Fruit fly (Drosophila melanogaster): Measurements from ENCODE around the gene GstD11.

GstD11 gene

dm6 chr3R:12371671-12372070 lies 11.5 kb upstream of the GstD11 start, which contains the start of gene GstD2:
TSS of gene GstD2 (plus strand) at chr3R:12371971.
- TF ChIP-seq Eip78C (GFP tag) (peak; percentile 7), CG4318 (GFP tag; optimal IDR thresholded peaks at IDR 0.05) (no peak)

dm6 chr3R:12372800-12373199 lies 10.3 kb upstream of the GstD11 start, which contains the start of gene GstD3:
TSS of gene GstD3 (plus strand) at chr3R:12373068.
- TF ChIP-seq spab (GFP tag; optimal IDR thresholded peaks at IDR 0.05) (no peak), Eip78C (GFP tag) (peak; percentile 4), svp (GFP tag) (peak; percentile 60), Met (GFP tag; optimal IDR thresholded peaks at IDR 0.05) (no peak), dsx (GFP tag; optimal IDR thresholded peaks at IDR 0.05; ENCODE audit: poor library complexity, severe bottlenecking) (no peak), Smox (GFP tag; optimal IDR thresholded peaks at IDR 0.05) (no peak), CG3032 (tag; optimal IDR thresholded peaks at IDR 0.05) (no peak), ss (GFP tag; optimal IDR thresholded peaks at IDR 0.05) (no peak), CG10669 (GFP tag; optimal IDR thresholded peaks at IDR 0.05) (no peak)

dm6 chr3R:12373800-12374199 lies 9.3 kb upstream of the GstD11 start, which contains the start of gene GstD4:
TSS of gene GstD4 (plus strand) at chr3R:12374100.
- TF ChIP-seq CG4318 (GFP tag; optimal IDR thresholded peaks at IDR 0.05) (no peak), CG10631 (GFP tag; optimal IDR thresholded peaks at IDR 0.05) (no peak), CG6276 (GFP tag; optimal IDR thresholded peaks at IDR 0.05) (no peak), CG11762 (GFP tag; optimal IDR thresholded peaks at IDR 0.05; ENCODE audit: insufficient read depth) (no peak), CG3032 (tag; optimal IDR thresholded peaks at IDR 0.05) (no peak), Eip93F (GFP tag; optimal IDR thresholded peaks at IDR 0.05) (no peak), CG7368 (GFP tag; optimal IDR thresholded peaks at IDR 0.05) (no peak)

dm6 chr3R:12375258-12375783 lies 7.8 kb upstream of the GstD11 start, which contains the start of gene GstD5:
TSS of gene GstD5 (plus strand) at chr3R:12375733.
- no peak for TF ChIP-seq CG3919 (GFP tag; optimal IDR thresholded peaks at IDR 0.05)
- peak; percentile 23 for TF ChIP-seq fkh (GFP tag; optimal IDR thresholded peaks at IDR 0.05)
- TF ChIP-seq Eip78C (GFP tag) = peak; percentile 6
- TF ChIP-seq CG11294 (GFP tag; IDR thresholded peaks at IDR 0.05) = no peak

dm6 chr3R:12376828-12377227 lies 6.3 kb upstream of the GstD11 start, which contains the start of gene GstD6:
TSS of gene GstD6 (plus strand) at chr3R:12377128.
- TF ChIP-seq CG6276 (GFP tag; optimal IDR thresholded peaks at IDR 0.05) (no peak), Eip78C (GFP tag) (no peak), CG10631 (GFP tag; optimal IDR thresholded peaks at IDR 0.05) (no peak), spab (GFP tag; optimal IDR thresholded peaks at IDR 0.05) (no peak), Ets96B (tag; optimal IDR thresholded peaks at IDR 0.05) (no peak), CG3032 (tag; optimal IDR thresholded peaks at IDR 0.05) (no peak), CG11762 (GFP tag; optimal IDR thresholded peaks at IDR 0.05; ENCODE audit: insufficient read depth) (no peak)

dm6 chr3R:12378200-12378599 lies 4.9 kb upstream of the GstD11 start, which contains the start of gene GstD7:
TSS of gene GstD7 (plus strand) at chr3R:12378500.
- no peak for TF ChIP-seq CG8632 (GFP tag; optimal IDR thresholded peaks at IDR 0.05)
- TF ChIP-seq cyc (GFP tag; optimal IDR thresholded peaks at IDR 0.05) = no peak
- TF ChIP-seq CG8319 (GFP tag; optimal IDR thresholded peaks at IDR 0.05) = no peak
- no peak for TF ChIP-seq CG7368 (GFP tag; optimal IDR thresholded peaks at IDR 0.05)

- peak; percentile 84 for TF ChIP-seq vri (GFP tag; optimal IDR thresholded peaks at IDR 0.05)
- TF ChIP-seq CG11902 (GFP tag; optimal IDR thresholded peaks at IDR 0.05) = no peak
- no peak for TF ChIP-seq lz (GFP tag; optimal IDR thresholded peaks at IDR 0.05)
Observed at dm6 chr3R:12379249-12379648, 3.9 kb upstream of the GstD11 start.

dm6 chr3R:12379708-12380107 lies 3.4 kb upstream of the GstD11 start, which contains the start of gene GstD8:
TSS of gene GstD8 (plus strand) at chr3R:12380008.
- TF ChIP-seq Ets21C (GFP tag; optimal IDR thresholded peaks at IDR 0.05) (no peak), fd59A (GFP tag; optimal IDR thresholded peaks at IDR 0.05) (no peak), ss (GFP tag; optimal IDR thresholded peaks at IDR 0.05) (no peak), CG16779 (tag; optimal IDR thresholded peaks at IDR 0.05) (no peak), CG8319 (GFP tag; optimal IDR thresholded peaks at IDR 0.05) (no peak), CG32006 (GFP tag; optimal IDR thresholded peaks at IDR 0.05) (no peak), Hr38 (GFP tag; optimal IDR thresholded peaks at IDR 0.05) (no peak), CG3032 (tag; optimal IDR thresholded peaks at IDR 0.05) (no peak), Eip75B (GFP tag; optimal IDR thresholded peaks at IDR 0.05) (no peak), Sox14 (GFP tag; optimal IDR thresholded peaks at IDR 0.05) (no peak), Smox (GFP tag; optimal IDR thresholded peaks at IDR 0.05) (no peak), pdm3 (GFP tag; optimal IDR thresholded peaks at IDR 0.05) (no peak), acj6 (GFP tag; optimal IDR thresholded peaks at IDR 0.05) (no peak), CG6792 (GFP tag; optimal IDR thresholded peaks at IDR 0.05) (no peak), eg (GFP tag; IDR thresholded peaks at IDR 0.05) (no peak), vri (GFP tag; optimal IDR thresholded peaks at IDR 0.05) (no peak)

Data from whole organism, prepupa.